Worm (Caenorhabditis elegans): ENCODE measurements around the gene hsp-1.

The hsp-1 gene

ce11 chrIV:17279592-17280440 lies 1.1 kb downstream of the hsp-1 start (continued):
- TF ChIP-seq F57A8.1 (GFP tag; optimal IDR thresholded peaks at IDR 0.05) = no peak
- 0 out of 2 replicates have a peak, but pooled peaks have one; percentile 31 for TF ChIP-seq B0019.2 (GFP tag; conservative IDR thresholded peaks at IDR 0.05)
- peak; percentile 70 for TF ChIP-seq Y53G8AR.9 (GFP tag; conservative IDR thresholded peaks at IDR 0.05)
- 0 out of 2 replicates have a peak, but pooled peaks have one; percentile 6 for TF ChIP-seq bed-2 (GFP tag; IDR thresholded peaks at IDR 0.05)
- TF ChIP-seq hmg-1.2 (GFP tag; IDR thresholded peaks at IDR 0.05) = no peak
- TF ChIP-seq F10E7.11 (tag; optimal IDR thresholded peaks at IDR 0.05) = no peak
- TF ChIP-seq nfya-1 (tag; optimal IDR thresholded peaks at IDR 0.05; ENCODE audit: borderline replicate concordance, insufficient read depth) = no peak
- TF ChIP-seq mes-4 (tag; optimal IDR thresholded peaks at IDR 0.05) = no peak
- no peak for TF ChIP-seq akir-1 (GFP tag; optimal IDR thresholded peaks at IDR 0.05)
- no peak for TF ChIP-seq madf-8 (GFP tag; conservative IDR thresholded peaks at IDR 0.05)
- TF ChIP-seq rcor-1 (GFP tag; IDR thresholded peaks at IDR 0.05) = peak; percentile 7; the same call in 1 of the 2 replicates
- TF ChIP-seq lin-35 (GFP tag; optimal IDR thresholded peaks at IDR 0.05) = no peak
- no peak for TF ChIP-seq ccch-3 (GFP tag; optimal IDR thresholded peaks at IDR 0.05)
- TF ChIP-seq lin-54 (GFP tag; optimal IDR thresholded peaks at IDR 0.05) = peak; percentile 66
- TF ChIP-seq ztf-3 (GFP tag; optimal IDR thresholded peaks at IDR 0.05) = no peak
- 0 out of 2 replicates have a peak, but pooled peaks have one; percentile 9 for TF ChIP-seq nfyb-1 (GFP tag; IDR thresholded peaks at IDR 0.05)
- TF ChIP-seq Y53F4B.3 (GFP tag; IDR thresholded peaks at IDR 0.05) = no peak
- TF ChIP-seq nhr-120 (GFP tag; IDR thresholded peaks at IDR 0.05) = no peak
- no peak for TF ChIP-seq lsy-27 (tag; optimal IDR thresholded peaks at IDR 0.05; ENCODE audit: borderline replicate concordance, insufficient read depth)
- no peak for TF ChIP-seq unc-130 (GFP tag; optimal IDR thresholded peaks at IDR 0.05)
- TF ChIP-seq F23B12.7 (tag; optimal IDR thresholded peaks at IDR 0.05; ENCODE audit: insufficient read depth) = no peak
- no peak for TF ChIP-seq egrh-3 (GFP tag; IDR thresholded peaks at IDR 0.05)
- 0 out of 2 replicates have a peak, but pooled peaks have one; percentile 8 for TF ChIP-seq aptf-3 (GFP tag; IDR thresholded peaks at IDR 0.05)
- TF ChIP-seq tlf-1 (GFP tag; optimal IDR thresholded peaks at IDR 0.05) = no peak
- peak; percentile 67; the same call in 1 of the 2 replicates for TF ChIP-seq madf-6 (GFP tag; IDR thresholded peaks at IDR 0.05)
- no peak for TF ChIP-seq F52B5.7 (tag; optimal IDR thresholded peaks at IDR 0.05)
- TF ChIP-seq ztf-22 (GFP tag; optimal IDR thresholded peaks at IDR 0.05) = no peak
- peak; percentile 53 for TF ChIP-seq ceh-40 (GFP tag; IDR thresholded peaks at IDR 0.05)
- no peak for TF ChIP-seq sptf-2 (GFP tag; optimal IDR thresholded peaks at IDR 0.05)
- no peak for TF ChIP-seq dpff-1 (tag; optimal IDR thresholded peaks at IDR 0.05)
- no peak for TF ChIP-seq attf-3 (GFP tag; conservative IDR thresholded peaks at IDR 0.05)
- TF ChIP-seq nhr-80 (tag; optimal IDR thresholded peaks at IDR 0.05) = no peak
- TF ChIP-seq pbrm-1 (GFP tag; IDR thresholded peaks at IDR 0.05) = peak; percentile 23
- TF ChIP-seq egl-44 (GFP tag; IDR thresholded peaks at IDR 0.05) = peak; percentile 62; the same call in 1 of the 2 replicates
- no peak for TF ChIP-seq ztf-6 (GFP tag; IDR thresholded peaks at IDR 0.05)
- no peak for TF ChIP-seq hmg-20 (GFP tag; IDR thresholded peaks at IDR 0.05)
- TF ChIP-seq B0336.3 (GFP tag; IDR thresholded peaks at IDR 0.05) = peak; percentile 61
- TF ChIP-seq rec-8 (tag; optimal IDR thresholded peaks at IDR 0.05) = no peak
- TF ChIP-seq ama-1 (optimal IDR thresholded peaks at IDR 0.05) = peak; percentile 22
- no peak for TF ChIP-seq ama-1 (GFP tag; optimal IDR thresholded peaks at IDR 0.05)
- no peak for TF ChIP-seq dpl-1 (GFP tag; optimal IDR thresholded peaks at IDR 0.05)
- no peak for TF ChIP-seq let-526 (GFP tag; IDR thresholded peaks at IDR 0.05)
- TF ChIP-seq ztf-18 (tag; optimal IDR thresholded peaks at IDR 0.05) = peak; percentile 20
- TF ChIP-seq lsl-1 (GFP tag; optimal IDR thresholded peaks at IDR 0.05) = peak; percentile 37
- TF ChIP-seq B0035.1 (tag; optimal IDR thresholded peaks at IDR 0.05) = no peak
- peak; percentile 60; the same call in 1 of the 2 replicates for TF ChIP-seq ekl-4 (GFP tag; IDR thresholded peaks at IDR 0.05)
- TF ChIP-seq hlh-12 (tag; optimal IDR thresholded peaks at IDR 0.05) = no peak

All from whole organism, young adult.